Fruit fly (Drosophila melanogaster): ENCODE measurements around the gene slp2.

Gene slp2

DNA sequence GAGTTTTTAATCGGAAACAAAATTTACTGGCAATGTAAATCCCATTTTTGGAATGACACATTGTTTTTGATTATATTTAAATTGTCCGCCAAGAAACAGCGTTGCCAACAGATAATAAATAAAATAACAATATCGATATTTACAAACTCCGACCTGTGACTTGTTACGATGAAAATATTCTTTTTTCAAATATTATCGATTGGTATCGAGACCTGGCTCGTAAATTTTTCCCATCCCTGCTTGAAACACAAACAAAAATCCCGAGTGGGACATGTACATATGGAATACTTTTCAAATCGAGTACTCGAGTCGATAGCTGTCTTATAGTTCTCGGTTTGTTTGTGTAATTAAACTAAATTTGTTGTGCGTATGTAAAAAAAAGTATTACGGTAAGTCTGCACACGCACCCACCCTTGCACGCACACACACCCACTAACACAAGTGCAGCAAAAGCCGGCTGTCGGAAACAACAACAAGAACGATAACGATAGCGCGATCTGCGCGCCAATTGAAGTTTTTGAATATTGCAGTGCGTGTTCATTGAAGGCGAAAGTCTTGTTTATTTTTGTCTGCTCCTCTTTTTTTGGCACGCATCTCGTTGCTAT, 25.9 kb downstream of the slp2 start, which contains the start of gene TTLL4B:
TTLL4B (plus strand) TSS at position 232 of the 605 bp plus-strand sequence.
- TF ChIP-seq ato (GFP tag; IDR thresholded peaks at IDR 0.05; ENCODE audit: partially characterized antibody): peak; percentile 88
- TF ChIP-seq gem (tag; optimal IDR thresholded peaks at IDR 0.05): no peak
- peak; percentile 88 for TF ChIP-seq tna (GFP tag; IDR thresholded peaks at IDR 0.05; ENCODE audit: partially characterized antibody)
- no peak for TF ChIP-seq grn (GFP tag; optimal IDR thresholded peaks at IDR 0.05)
- TF ChIP-seq pros (GFP tag; optimal IDR thresholded peaks at IDR 0.05): no peak
- no peak for TF ChIP-seq CG11696 (GFP tag; IDR thresholded peaks at IDR 0.05)
- no peak for TF ChIP-seq fd64A (GFP tag; optimal IDR thresholded peaks at IDR 0.05)
- TF ChIP-seq bbx (GFP tag; IDR thresholded peaks at IDR 0.05; ENCODE audit: partially characterized antibody): peak; percentile 92
- TF ChIP-seq kni (GFP tag; optimal IDR thresholded peaks at IDR 0.05): no peak
- TF ChIP-seq CG17912 (GFP tag; optimal IDR thresholded peaks at IDR 0.05): no peak
- no peak for TF ChIP-seq ara (GFP tag; IDR thresholded peaks at IDR 0.05)
- TF ChIP-seq Drgx (GFP tag; IDR thresholded peaks at IDR 0.05): no peak
- peak; percentile 84 for TF ChIP-seq hb (GFP tag; IDR thresholded peaks at IDR 0.05; ENCODE audit: partially characterized antibody)
- peak; percentile 92 for TF ChIP-seq HLH4C (GFP tag; IDR thresholded peaks at IDR 0.05; ENCODE audit: partially characterized antibody)
- peak; percentile 19 for TF ChIP-seq gfzf (GFP tag; optimal IDR thresholded peaks at IDR 0.05)
- TF ChIP-seq CG1602 (GFP tag; optimal IDR thresholded peaks at IDR 0.05): no peak
- TF ChIP-seq fu2 (GFP tag; optimal IDR thresholded peaks at IDR 0.05): no peak
- peak; percentile 25 for TF ChIP-seq CG2120 (GFP tag; optimal IDR thresholded peaks at IDR 0.05)
- no peak for TF ChIP-seq Hmr (GFP tag; optimal IDR thresholded peaks at IDR 0.05)
- TF ChIP-seq Awh (GFP tag; IDR thresholded peaks at IDR 0.05): no peak
- peak; percentile 58 for TF ChIP-seq Ets97D (GFP tag; optimal IDR thresholded peaks at IDR 0.05)
- TF ChIP-seq CG11695 (GFP tag; IDR thresholded peaks at IDR 0.05): no peak
- TF ChIP-seq crp (GFP tag; optimal IDR thresholded peaks at IDR 0.05): peak in 1 of 2 experiments; percentile 32
- TF ChIP-seq klu (GFP tag; IDR thresholded peaks at IDR 0.05): no peak
- TF ChIP-seq wor (GFP tag; IDR thresholded peaks at IDR 0.05): no peak
- peak; percentile 98 for TF ChIP-seq CG3995 (GFP tag; optimal IDR thresholded peaks at IDR 0.05)
- peak; percentile 36 for TF ChIP-seq phol (tag; optimal IDR thresholded peaks at IDR 0.05)
- TF ChIP-seq CG13775 (GFP tag; optimal IDR thresholded peaks at IDR 0.05): no peak
- TF ChIP-seq fru (optimal IDR thresholded peaks at IDR 0.05): no peak
- no peak for TF ChIP-seq disco-r (GFP tag; optimal IDR thresholded peaks at IDR 0.05)
- no peak for TF ChIP-seq h (optimal IDR thresholded peaks at IDR 0.05)
- TF ChIP-seq odd (GFP tag; optimal IDR thresholded peaks at IDR 0.05): no peak
- no peak for TF ChIP-seq CG13894 (tag; optimal IDR thresholded peaks at IDR 0.05)
- no peak for TF ChIP-seq sens (GFP tag)
- TF ChIP-seq CG32767 (GFP tag; IDR thresholded peaks at IDR 0.05): no peak
- no peak for TF ChIP-seq tgo (GFP tag; IDR thresholded peaks at IDR 0.05)
- TF ChIP-seq lilli (GFP tag; optimal IDR thresholded peaks at IDR 0.05): peak; percentile 17
- TF ChIP-seq chm (GFP tag; IDR thresholded peaks at IDR 0.05): no peak
- TF ChIP-seq cg (GFP tag; optimal IDR thresholded peaks at IDR 0.05): peak; percentile 94
- peak; percentile 6 for TF ChIP-seq CG17186 (GFP tag; optimal IDR thresholded peaks at IDR 0.05)
- TF ChIP-seq Ets65A (GFP tag): peak; percentile 75
- TF ChIP-seq ac (GFP tag; optimal IDR thresholded peaks at IDR 0.05): no peak
- TF ChIP-seq wek (GFP tag; optimal IDR thresholded peaks at IDR 0.05): no peak
- TF ChIP-seq CG14860 (GFP tag; IDR thresholded peaks at IDR 0.05; ENCODE audit: partially characterized antibody): peak; percentile 79
- TF ChIP-seq Rfx (GFP tag; IDR thresholded peaks at IDR 0.05): no peak
- no peak for TF ChIP-seq Lpt (GFP tag; optimal IDR thresholded peaks at IDR 0.05)
- no peak for TF ChIP-seq az2 (GFP tag; optimal IDR thresholded peaks at IDR 0.05)
- no peak for TF ChIP-seq CG3065 (GFP tag; optimal IDR thresholded peaks at IDR 0.05)
- no peak for TF ChIP-seq D (optimal IDR thresholded peaks at IDR 0.05)
- no peak for TF ChIP-seq D (GFP tag; optimal IDR thresholded peaks at IDR 0.05)
- TF ChIP-seq mirr (GFP tag; optimal IDR thresholded peaks at IDR 0.05): no peak
- no peak for TF ChIP-seq zen (tag; optimal IDR thresholded peaks at IDR 0.05)
